Fruit fly (Drosophila melanogaster): ENCODE results near the gene CG34001.
A peak's percentile ranks its signal among the peaks of the same experiment; 100 is the strongest.

CG34001 gene

DNA sequence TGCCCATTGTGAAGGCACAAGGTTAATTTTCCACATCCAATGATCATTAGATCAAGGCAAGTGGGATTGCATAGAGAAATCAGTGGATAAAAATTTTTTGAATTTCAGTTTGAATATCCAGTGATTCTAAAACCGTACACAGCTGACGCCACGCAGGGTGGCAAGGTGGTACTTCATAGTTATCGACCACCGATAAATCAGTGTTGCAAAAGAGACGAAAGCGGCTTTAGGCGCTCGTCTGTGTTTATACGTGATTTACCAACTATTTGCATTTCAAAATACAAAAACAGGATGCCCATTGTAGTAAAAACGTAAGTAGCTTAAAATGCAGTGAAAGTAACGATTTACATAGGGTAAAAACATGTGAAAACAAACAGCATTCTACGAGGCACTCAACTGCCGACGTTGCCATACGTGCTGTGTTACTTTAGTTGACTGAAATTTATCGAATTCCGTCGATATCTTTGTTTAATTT is at the start of gene CG34001, which contains the start of the genes CG42535 and hay:
Gene CG34001, plus strand, starts transcription at position 195 of the 475 bp plus-strand sequence.
Gene CG42535, minus strand, starts transcription at position 51 of the 475 bp plus-strand sequence.
Gene hay, plus strand, starts transcription at position 195 of the 475 bp plus-strand sequence.
- TF ChIP-seq CG7101 (tag; optimal IDR thresholded peaks at IDR 0.05) (peak; percentile 11), CG7045 (GFP tag; optimal IDR thresholded peaks at IDR 0.05) (no peak), ovo (GFP tag; optimal IDR thresholded peaks at IDR 0.05) (no peak), CG12768 (GFP tag; optimal IDR thresholded peaks at IDR 0.05) (no peak), Hr96 (GFP tag; optimal IDR thresholded peaks at IDR 0.05) (peak; percentile 1), pad (GFP tag; optimal IDR thresholded peaks at IDR 0.05) (peak; percentile 16), Clk (GFP tag; optimal IDR thresholded peaks at IDR 0.05) (no peak), CG11617 (GFP tag; optimal IDR thresholded peaks at IDR 0.05) (no peak), cnc (optimal IDR thresholded peaks at IDR 0.05) (no peak), CG1620 (GFP tag; optimal IDR thresholded peaks at IDR 0.05) (no peak), kay (GFP tag; ENCODE audit: borderline replicate concordance) (no peak), bab1 (GFP tag; optimal IDR thresholded peaks at IDR 0.05) (peak; percentile 24), CG33017 (tag; optimal IDR thresholded peaks at IDR 0.05) (no peak), CG14711 (tag; optimal IDR thresholded peaks at IDR 0.05) (peak; percentile 4), tj (GFP tag; optimal IDR thresholded peaks at IDR 0.05) (no peak), Mnt (GFP tag; optimal IDR thresholded peaks at IDR 0.05) (no peak), toe (GFP tag; optimal IDR thresholded peaks at IDR 0.05) (no peak), cic (GFP tag; optimal IDR thresholded peaks at IDR 0.05) (no peak), Crg-1 (GFP tag; optimal IDR thresholded peaks at IDR 0.05) (no peak), CG5204 (GFP tag; optimal IDR thresholded peaks at IDR 0.05) (no peak)

dm6 chr3L:10581688-10582288 is 49.1 kb upstream of the CG34001 start:
- TF ChIP-seq Mnt (GFP tag; optimal IDR thresholded peaks at IDR 0.05) (no peak), CG1620 (GFP tag; optimal IDR thresholded peaks at IDR 0.05) (no peak), CG7045 (GFP tag; optimal IDR thresholded peaks at IDR 0.05) (no peak), Clk (GFP tag; optimal IDR thresholded peaks at IDR 0.05) (no peak), cic (GFP tag; optimal IDR thresholded peaks at IDR 0.05) (no peak), CG5204 (GFP tag; optimal IDR thresholded peaks at IDR 0.05) (no peak), CG7101 (tag; optimal IDR thresholded peaks at IDR 0.05) (no peak), CG11617 (GFP tag; optimal IDR thresholded peaks at IDR 0.05) (no peak), bab1 (GFP tag; optimal IDR thresholded peaks at IDR 0.05) (no peak), CG14711 (tag; optimal IDR thresholded peaks at IDR 0.05) (no peak), CG12768 (GFP tag; optimal IDR thresholded peaks at IDR 0.05) (no peak), toe (GFP tag; optimal IDR thresholded peaks at IDR 0.05) (no peak)

DNA sequence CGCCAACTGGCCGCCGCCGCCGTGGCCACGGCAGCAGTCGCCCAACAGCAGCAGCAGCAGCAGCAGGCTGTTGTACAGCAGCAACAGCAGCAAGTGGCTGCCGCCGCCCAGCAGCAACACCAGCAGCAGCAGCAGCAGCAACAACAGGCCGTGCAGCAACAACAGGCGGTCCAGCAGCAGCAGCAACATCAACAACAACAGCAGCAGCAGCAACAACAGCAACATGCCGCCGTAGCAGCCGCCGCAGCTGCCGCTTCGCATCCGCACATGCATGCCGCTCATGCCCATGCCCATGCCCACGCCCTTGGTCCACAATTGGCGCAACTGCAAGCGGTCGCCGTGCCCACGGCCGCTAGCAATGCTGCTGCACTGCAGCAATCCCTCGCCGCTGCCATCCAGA is 45.9 kb upstream of the CG34001 start:
- TF ChIP-seq Hr96 (GFP tag; optimal IDR thresholded peaks at IDR 0.05) (no peak), CG1620 (GFP tag; optimal IDR thresholded peaks at IDR 0.05) (no peak), CG11617 (GFP tag; optimal IDR thresholded peaks at IDR 0.05) (no peak), Mnt (GFP tag; optimal IDR thresholded peaks at IDR 0.05) (no peak)

DNA sequence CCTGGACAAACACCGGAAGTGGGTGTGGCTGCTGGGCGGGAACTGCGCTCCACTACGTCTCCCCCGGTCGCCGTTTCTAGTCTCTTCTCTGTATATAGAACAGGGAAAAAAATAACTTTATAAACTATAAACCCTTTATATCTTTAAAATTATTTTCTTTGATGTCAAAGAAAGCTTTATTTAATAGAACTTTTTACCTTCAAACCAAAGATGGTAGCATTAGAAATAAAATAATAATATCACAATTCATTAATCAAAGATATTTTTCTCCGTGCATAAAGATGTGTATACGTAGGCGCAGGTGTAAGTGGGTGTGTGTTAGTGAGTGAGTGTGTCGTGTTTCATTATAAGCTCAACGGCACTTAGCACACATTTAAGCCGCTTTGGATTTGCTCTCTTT is 31.4 kb upstream of the CG34001 start:
- TF ChIP-seq CG11617 (GFP tag; optimal IDR thresholded peaks at IDR 0.05): no peak
- no peak for TF ChIP-seq Hr96 (GFP tag; optimal IDR thresholded peaks at IDR 0.05)
- no peak for TF ChIP-seq Mnt (GFP tag; optimal IDR thresholded peaks at IDR 0.05)
- TF ChIP-seq CG12768 (GFP tag; optimal IDR thresholded peaks at IDR 0.05): no peak
- TF ChIP-seq ovo (GFP tag; optimal IDR thresholded peaks at IDR 0.05): no peak
- no peak for TF ChIP-seq CG5204 (GFP tag; optimal IDR thresholded peaks at IDR 0.05)
- TF ChIP-seq kay (GFP tag; ENCODE audit: borderline replicate concordance): no peak
- TF ChIP-seq CG14711 (tag; optimal IDR thresholded peaks at IDR 0.05): no peak
- no peak for TF ChIP-seq toe (GFP tag; optimal IDR thresholded peaks at IDR 0.05)
- no peak for TF ChIP-seq Clk (GFP tag; optimal IDR thresholded peaks at IDR 0.05)

- TF ChIP-seq tj (GFP tag; optimal IDR thresholded peaks at IDR 0.05): no peak
- no peak for TF ChIP-seq Hr96 (GFP tag; optimal IDR thresholded peaks at IDR 0.05)
- TF ChIP-seq CG12768 (GFP tag; optimal IDR thresholded peaks at IDR 0.05): no peak
- no peak for TF ChIP-seq pad (GFP tag; optimal IDR thresholded peaks at IDR 0.05)
- TF ChIP-seq toe (GFP tag; optimal IDR thresholded peaks at IDR 0.05): no peak
- TF ChIP-seq CG11617 (GFP tag; optimal IDR thresholded peaks at IDR 0.05): no peak
- no peak for TF ChIP-seq CG7045 (GFP tag; optimal IDR thresholded peaks at IDR 0.05)
- TF ChIP-seq cnc (optimal IDR thresholded peaks at IDR 0.05): no peak
- no peak for TF ChIP-seq CG5204 (GFP tag; optimal IDR thresholded peaks at IDR 0.05)
- no peak for TF ChIP-seq Crg-1 (GFP tag; optimal IDR thresholded peaks at IDR 0.05)
- TF ChIP-seq kay (GFP tag; ENCODE audit: borderline replicate concordance): no peak
- TF ChIP-seq Mnt (GFP tag; optimal IDR thresholded peaks at IDR 0.05): no peak
- TF ChIP-seq cic (GFP tag; optimal IDR thresholded peaks at IDR 0.05): no peak
- TF ChIP-seq Clk (GFP tag; optimal IDR thresholded peaks at IDR 0.05): no peak
These were observed 7.4 kb upstream of the CG34001 start, which contains the start of gene CG42521 for dm6 chr3L:10623476-10623875. Gene CG42521 (minus strand): TSS chr3L:10623576.

- no peak for TF ChIP-seq Hr96 (GFP tag; optimal IDR thresholded peaks at IDR 0.05)
- TF ChIP-seq CG33017 (tag; optimal IDR thresholded peaks at IDR 0.05): no peak
- TF ChIP-seq tj (GFP tag; optimal IDR thresholded peaks at IDR 0.05): no peak
- TF ChIP-seq CG12768 (GFP tag; optimal IDR thresholded peaks at IDR 0.05): no peak
These were observed 5.4 kb upstream of the CG34001 start, which contains the start of gene CG43127 for dm6 chr3L:10625499-10625898. Gene CG43127 (minus strand): TSS chr3L:10625599.

DNA sequence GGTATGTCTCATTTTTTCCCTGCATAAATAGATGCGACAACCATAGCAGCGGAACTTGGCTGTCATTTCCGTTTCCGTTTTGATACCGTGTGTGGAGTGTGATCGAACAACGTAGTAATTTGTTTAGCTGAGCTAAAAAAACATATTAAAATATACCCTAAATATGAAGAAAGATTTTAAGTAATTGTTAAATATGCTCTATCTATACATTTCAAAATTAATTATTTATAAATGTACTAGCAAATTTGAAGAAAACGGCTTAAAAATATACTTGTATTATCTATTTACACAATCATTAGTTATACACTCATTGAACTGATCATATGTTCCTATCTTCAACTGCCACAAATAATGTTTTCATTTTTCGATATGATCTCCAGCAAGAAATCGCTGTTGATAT is 4.7 kb upstream of the CG34001 start, which contains the start of gene CG34238:
Gene CG34238, plus strand, starts transcription at position 301 of the 400 bp plus-strand sequence.
- TF ChIP-seq cic (GFP tag; optimal IDR thresholded peaks at IDR 0.05): no peak
- no peak for TF ChIP-seq CG12768 (GFP tag; optimal IDR thresholded peaks at IDR 0.05)
- TF ChIP-seq CG5204 (GFP tag; optimal IDR thresholded peaks at IDR 0.05): no peak
- no peak for TF ChIP-seq toe (GFP tag; optimal IDR thresholded peaks at IDR 0.05)
- TF ChIP-seq Clk (GFP tag; optimal IDR thresholded peaks at IDR 0.05): no peak
- no peak for TF ChIP-seq pad (GFP tag; optimal IDR thresholded peaks at IDR 0.05)
- no peak for TF ChIP-seq Crg-1 (GFP tag; optimal IDR thresholded peaks at IDR 0.05)
- no peak for TF ChIP-seq CG7045 (GFP tag; optimal IDR thresholded peaks at IDR 0.05)
- no peak for TF ChIP-seq CG11617 (GFP tag; optimal IDR thresholded peaks at IDR 0.05)
- no peak for TF ChIP-seq CG7101 (tag; optimal IDR thresholded peaks at IDR 0.05)
- TF ChIP-seq CG1620 (GFP tag; optimal IDR thresholded peaks at IDR 0.05): no peak
- TF ChIP-seq CG33017 (tag; optimal IDR thresholded peaks at IDR 0.05): no peak
- no peak for TF ChIP-seq Mnt (GFP tag; optimal IDR thresholded peaks at IDR 0.05)
- TF ChIP-seq Hr96 (GFP tag; optimal IDR thresholded peaks at IDR 0.05): no peak
- no peak for TF ChIP-seq kay (GFP tag; ENCODE audit: borderline replicate concordance)
- TF ChIP-seq CG14711 (tag; optimal IDR thresholded peaks at IDR 0.05): no peak
